Fruit fly (Drosophila melanogaster) whole organism, embryonic: Measurements from ENCODE around the gene CG17801.
A peak's percentile ranks its signal among the peaks of the same experiment; 100 is the strongest.

Source experiments
- Atf6 ChIP-seq: fragments of 200-800 bp; sonication (Bioruptor generic); IDR thresholded peaks from 2 replicates; pipeline ENCODE4 v1.3.6; 2022; ENCODE audit warnings: missing biosample characterization, missing genetic modification characterization
- B-H2 ChIP-seq: fragments of 200-800 bp; sonication (Bioruptor generic); optimal IDR thresholded peaks from 2 replicates; lab custom pipeline; 2018; ENCODE audit warnings: missing biosample characterization, mild to moderate bottlenecking, missing genetic modification characterization
- BEAF-32 ChIP-seq: fragments of 200-800 bp; sonication (Bioruptor generic); optimal IDR thresholded peaks from 3 replicates; lab custom pipeline; 2017; ENCODE audit warnings: missing biosample characterization, missing genetic modification characterization, mild to moderate bottlenecking, moderate library complexity, missing genetic modification reagents
- Bdp1 ChIP-seq: fragments of 200-800 bp; sonication (Bioruptor generic); optimal IDR thresholded peaks from 3 replicates; lab custom pipeline; 2016; ENCODE audit warnings: missing biosample characterization, missing genetic modification characterization
- CG10267 ChIP-seq: fragments of 200-800 bp; sonication (Bioruptor generic); optimal IDR thresholded peaks from 2 replicates; lab custom pipeline; 2018; ENCODE audit warnings: missing biosample characterization, mild to moderate bottlenecking, missing genetic modification characterization, moderate library complexity
- CG10654 ChIP-seq: fragments of 200-800 bp; sonication (Bioruptor generic); optimal IDR thresholded peaks from 2 replicates; lab custom pipeline; 2016; ENCODE audit warnings: missing biosample characterization, missing genetic modification characterization
- CG12071 ChIP-seq: fragments of 200-800 bp; sonication (Bioruptor generic); optimal IDR thresholded peaks from 3 replicates; lab custom pipeline; 2018; ENCODE audit warnings: missing biosample characterization, mild to moderate bottlenecking, missing genetic modification characterization
- CG12104 ChIP-seq: fragments of 200-800 bp; sonication (Bioruptor generic); optimal IDR thresholded peaks from 3 replicates; lab custom pipeline; 2016; ENCODE audit warnings: missing biosample characterization, missing genetic modification characterization
- CG13894 ChIP-seq: fragments of 200-800 bp; sonication (Bioruptor generic); optimal IDR thresholded peaks from 3 replicates; lab custom pipeline; 2018; ENCODE audit warnings: missing biosample characterization, mild to moderate bottlenecking, missing genetic modification characterization, moderate library complexity
- CG14050 ChIP-seq: fragments of 200-800 bp; sonication (Bioruptor generic); IDR thresholded peaks from 3 replicates; pipeline ENCODE4 v1.3.6; 2022; ENCODE audit warnings: missing biosample characterization, missing genetic modification characterization
- CG15073 ChIP-seq: fragments of 200-800 bp; sonication (Bioruptor generic); optimal IDR thresholded peaks from 2 replicates; lab custom pipeline; 2016; ENCODE audit warnings: missing biosample characterization, missing genetic modification characterization
- CG18011 ChIP-seq: fragments of 200-800 bp; sonication (Bioruptor generic); optimal IDR thresholded peaks from 2 replicates; lab custom pipeline; 2017; ENCODE audit warnings: missing biosample characterization, missing genetic modification characterization, mild to moderate bottlenecking, moderate library complexity, missing genotype
- CG1832 ChIP-seq: fragments of 200-800 bp; sonication (Bioruptor generic); optimal IDR thresholded peaks from 2 replicates; lab custom pipeline; 2017; ENCODE audit warnings: missing biosample characterization, mild to moderate bottlenecking, missing genetic modification characterization, inconsistent platforms
- CG18619 ChIP-seq: fragments of 200-800 bp; sonication (Bioruptor generic); optimal IDR thresholded peaks from 3 replicates; lab custom pipeline; 2017; ENCODE audit warnings: missing biosample characterization, mild to moderate bottlenecking, missing genetic modification characterization
- CG30020 ChIP-seq: fragments of 200-800 bp; optimal IDR thresholded peaks from 2 replicates; lab custom pipeline; 2019; ENCODE audit warnings: missing biosample characterization, mild to moderate bottlenecking, missing genetic modification characterization, moderate library complexity
- CG3065 ChIP-seq: fragments of 200-800 bp; sonication (Bioruptor generic); optimal IDR thresholded peaks from 2 replicates; lab custom pipeline; 2016; ENCODE audit warnings: missing biosample characterization, missing genetic modification characterization
- CG3163 ChIP-seq: fragments of 200-800 bp; sonication (Bioruptor generic); optimal IDR thresholded peaks from 3 replicates; lab custom pipeline; 2016; ENCODE audit warnings: missing biosample characterization, missing genetic modification characterization
- CG3281 ChIP-seq: fragments of 200-800 bp; sonication (Bioruptor generic); optimal IDR thresholded peaks from 3 replicates; lab custom pipeline; 2017; ENCODE audit warnings: missing biosample characterization, mild to moderate bottlenecking, missing genetic modification characterization
- CG42726 ChIP-seq: fragments of 200-800 bp; sonication (Bioruptor generic); IDR thresholded peaks from 2 replicates; pipeline ENCODE4 v1.3.6; 2022; ENCODE audit warnings: missing biosample characterization, missing genetic modification characterization; ENCODE audit not compliant: partially characterized antibody
- CG43689 ChIP-seq: fragments of 200-800 bp; sonication (Bioruptor generic); IDR thresholded peaks from 2 replicates; pipeline ENCODE4 v1.3.6; 2022; ENCODE audit warnings: missing biosample characterization, missing genetic modification characterization
- Chrac-16 ChIP-seq: fragments of 200-800 bp; sonication (Bioruptor generic); optimal IDR thresholded peaks from 3 replicates; lab custom pipeline; 2016; ENCODE audit warnings: missing biosample characterization, missing genetic modification characterization
- D19A ChIP-seq: fragments of 200-800 bp; optimal IDR thresholded peaks from 3 replicates; lab custom pipeline; 2019; ENCODE audit warnings: missing biosample characterization, mild to moderate bottlenecking, missing genetic modification characterization, moderate library complexity
- Dad ChIP-seq: fragments of 200-800 bp; sonication (Bioruptor generic); optimal IDR thresholded peaks from 3 replicates; lab custom pipeline; 2016; ENCODE audit warnings: missing biosample characterization, missing genetic modification characterization
- Deaf1 ChIP-seq: fragments of 200-800 bp; optimal IDR thresholded peaks from 3 replicates; lab custom pipeline; 2019; ENCODE audit warnings: missing biosample characterization, mild to moderate bottlenecking, missing genetic modification characterization, moderate library complexity
- Elba2 ChIP-seq: fragments of 200-800 bp; sonication (Bioruptor generic); optimal IDR thresholded peaks from 3 replicates; lab custom pipeline; 2016; ENCODE audit warnings: missing biosample characterization, missing genetic modification characterization
- Ets65A ChIP-seq: fragments of 200-800 bp; sonication (Bioruptor generic); peaks from one replicate; lab custom pipeline; 2016; ENCODE audit warnings: missing biosample characterization, missing genetic modification characterization
- Fer2 ChIP-seq: fragments of 200-800 bp; sonication (Bioruptor generic); optimal IDR thresholded peaks from 2 replicates; lab custom pipeline; 2018; ENCODE audit warnings: missing biosample characterization, mild to moderate bottlenecking, missing genetic modification characterization, moderate library complexity
- Fer3 ChIP-seq: fragments of 200-800 bp; sonication (Bioruptor generic); optimal IDR thresholded peaks from 2 replicates; lab custom pipeline; 2018; ENCODE audit warnings: missing biosample characterization, mild to moderate bottlenecking, missing genetic modification characterization, moderate library complexity
- NC2β ChIP-seq: fragments of 200-800 bp; sonication (Bioruptor generic); optimal IDR thresholded peaks from 2 replicates; lab custom pipeline; 2016; ENCODE audit warnings: missing biosample characterization, missing genetic modification characterization
- Nf-YB ChIP-seq: fragments of 200-800 bp; sonication (Bioruptor generic); optimal IDR thresholded peaks from 3 replicates; lab custom pipeline; 2019; ENCODE audit warnings: missing biosample characterization, mild to moderate bottlenecking, missing genetic modification characterization, moderate library complexity
- ase ChIP-seq: fragments of 200-800 bp; sonication (Bioruptor generic); IDR thresholded peaks from 3 replicates; pipeline ENCODE4 v1.3.6; 2022; ENCODE audit warnings: missing biosample characterization, missing genetic modification characterization
- cas ChIP-seq: fragments of 200-800 bp; sonication (Bioruptor generic); IDR thresholded peaks from 2 replicates; pipeline ENCODE4 v1.3.6; 2022; ENCODE audit warnings: missing biosample characterization, missing genetic modification characterization
- crc ChIP-seq: fragments of 200-800 bp; sonication (Bioruptor generic); optimal IDR thresholded peaks from 2 replicates; lab custom pipeline; 2016; ENCODE audit warnings: missing biosample characterization, missing genetic modification characterization
- gcm ChIP-seq: fragments of 200-800 bp; sonication (Bioruptor generic); optimal IDR thresholded peaks from 2 replicates; lab custom pipeline; 2019; ENCODE audit warnings: missing biosample characterization, mild to moderate bottlenecking, missing genetic modification characterization, moderate library complexity
- hth ChIP-seq: fragments of >200 bp; optimal IDR thresholded peaks from 2 replicates; lab custom pipeline; 2017; ENCODE audit warnings: inconsistent platforms
- jigr1 ChIP-seq: fragments of 200-800 bp; sonication (Bioruptor generic); IDR thresholded peaks from 3 replicates; pipeline ENCODE4 v1.3.6; 2022; ENCODE audit warnings: missing biosample characterization, missing genetic modification characterization
- knrl ChIP-seq: fragments of 200-800 bp; sonication (Bioruptor generic); IDR thresholded peaks from 3 replicates; pipeline ENCODE4 v1.3.6; 2022; ENCODE audit warnings: missing biosample characterization, missing genetic modification characterization; ENCODE audit not compliant: partially characterized antibody
- lab ChIP-seq: fragments of 200-800 bp; sonication (Bioruptor generic); optimal IDR thresholded peaks from 3 replicates; lab custom pipeline; 2017; ENCODE audit warnings: missing biosample characterization, missing genetic modification characterization, mild to moderate bottlenecking, moderate library complexity, missing genetic modification reagents
- nom ChIP-seq: fragments of 200-800 bp; sonication (Bioruptor generic); optimal IDR thresholded peaks from 2 replicates; lab custom pipeline; 2017; ENCODE audit warnings: missing biosample characterization, missing genetic modification characterization, mild to moderate bottlenecking, moderate library complexity, missing genetic modification reagents
- pros ChIP-seq: fragments of 200-800 bp; sonication (Bioruptor generic); optimal IDR thresholded peaks from 3 replicates; lab custom pipeline; 2019; ENCODE audit warnings: missing biosample characterization, mild to moderate bottlenecking, missing genetic modification characterization, moderate library complexity
- pzg ChIP-seq: fragments of 200-800 bp; sonication (Bioruptor generic); optimal IDR thresholded peaks from 3 replicates; lab custom pipeline; 2018; ENCODE audit warnings: missing biosample characterization, mild to moderate bottlenecking, missing genetic modification characterization, moderate library complexity
- scrt ChIP-seq: fragments of 200-800 bp; sonication (Bioruptor generic); optimal IDR thresholded peaks from 2 replicates; lab custom pipeline; 2018; ENCODE audit warnings: missing biosample characterization, mild to moderate bottlenecking, missing genetic modification characterization, moderate library complexity
- seq ChIP-seq: fragments of 200-800 bp; sonication (Bioruptor generic); IDR thresholded peaks from 2 replicates; pipeline ENCODE4 v1.3.6; 2022; ENCODE audit warnings: missing biosample characterization, missing genetic modification characterization
- stwl ChIP-seq: fragments of 200-800 bp; sonication (Bioruptor generic); optimal IDR thresholded peaks from 3 replicates; lab custom pipeline; 2018; ENCODE audit warnings: missing biosample characterization, mild to moderate bottlenecking, missing genetic modification characterization, moderate library complexity
- tap ChIP-seq: fragments of 200-800 bp; optimal IDR thresholded peaks from 3 replicates; lab custom pipeline; 2019; ENCODE audit warnings: missing biosample characterization, mild to moderate bottlenecking, missing genetic modification characterization, moderate library complexity
- unpg ChIP-seq: fragments of 200-800 bp; sonication (Bioruptor generic); optimal IDR thresholded peaks from 3 replicates; lab custom pipeline; 2018; ENCODE audit warnings: missing biosample characterization, mild to moderate bottlenecking, missing genetic modification characterization, moderate library complexity
- vvl ChIP-seq: fragments of 200-800 bp; sonication (Bioruptor generic); IDR thresholded peaks from 2 replicates; pipeline ENCODE4 v1.3.6; 2022; ENCODE audit warnings: missing biosample characterization, missing genetic modification characterization
- wdn ChIP-seq: fragments of 200-800 bp; sonication (Bioruptor generic); IDR thresholded peaks from 2 replicates; pipeline ENCODE4 v1.3.6; 2022; ENCODE audit warnings: missing biosample characterization, missing genetic modification characterization
- yki ChIP-seq: fragments of >200 bp; optimal IDR thresholded peaks from 3 replicates; lab custom pipeline; 2018

The CG17801 gene

DNA sequence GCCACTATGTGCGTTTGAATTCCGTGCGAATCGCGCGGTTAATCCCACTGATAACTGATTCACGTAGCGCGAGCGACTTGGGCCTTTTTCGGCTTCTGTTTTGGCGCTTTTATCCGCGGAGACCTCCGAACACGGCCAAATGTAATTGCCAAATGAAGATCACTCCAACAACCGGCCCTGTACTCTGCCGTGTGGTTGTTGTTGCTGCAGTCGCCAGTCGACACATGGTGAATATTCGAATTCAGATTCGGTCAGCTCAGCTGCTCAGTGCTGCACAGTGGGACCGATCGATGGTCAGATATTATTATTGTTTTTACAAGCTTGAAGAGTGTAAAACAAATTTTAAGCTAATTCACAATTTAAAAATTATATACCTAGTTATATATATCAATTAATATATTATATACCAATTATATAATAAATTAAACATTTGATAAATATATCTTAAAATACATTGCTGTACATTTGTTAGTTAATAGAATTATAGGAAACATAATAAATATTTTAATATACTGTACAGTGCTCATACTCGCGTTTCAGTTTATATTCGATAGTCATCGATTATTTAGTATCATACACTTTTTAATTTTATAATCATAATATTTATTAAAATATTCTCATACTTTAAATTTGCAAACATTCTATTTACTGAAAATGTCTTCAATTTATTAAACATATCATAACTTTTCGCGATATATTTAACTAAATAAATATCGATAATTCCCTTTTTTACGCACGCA, 12.4 kb downstream of the CG17801 start, which contains the start of gene CG43102 (continued):
- no peak for TF ChIP-seq Elba2 (GFP tag; lab: Kevin White, UChicago)
- TF ChIP-seq vvl (GFP tag; lab: Robert Waterston, UW) = peak; percentile 86
- TF ChIP-seq Deaf1 (tag; lab: Kevin White, UChicago) = peak; percentile 60
- peak; percentile 57 for TF ChIP-seq CG14050 (GFP tag; lab: Robert Waterston, UW)
- TF ChIP-seq Chrac-16 = peak; percentile 49
- TF ChIP-seq seq (GFP tag; lab: Robert Waterston, UW) = no peak
- no peak for TF ChIP-seq CG12104 (GFP tag; lab: Kevin White, UChicago)
- TF ChIP-seq gcm = peak; percentile 37
- peak; percentile 21 for TF ChIP-seq pzg
- TF ChIP-seq Bdp1 = peak; percentile 31
- peak; percentile 60 for TF ChIP-seq CG30020 (tag; lab: Kevin White, UChicago)
- peak; percentile 51 for TF ChIP-seq nom (GFP tag; lab: Kevin White, UChicago)
- TF ChIP-seq Fer3 (tag; lab: Kevin White, UChicago) = peak; percentile 74
- peak; percentile 47; the same call in 1 of the 2 replicates for TF ChIP-seq CG43689
- TF ChIP-seq Ets65A (GFP tag; lab: Kevin White, UChicago) = peak; percentile 94
- TF ChIP-seq scrt (GFP tag; lab: Kevin White, UChicago) = peak; percentile 40
- TF ChIP-seq CG18011 (GFP tag; lab: Kevin White, UChicago) = peak; percentile 36
- TF ChIP-seq knrl (GFP tag; lab: Robert Waterston, UW) = peak; percentile 73; the same call in 2 of the 3 replicates
- peak; percentile 73 for TF ChIP-seq lab (GFP tag; lab: Kevin White, UChicago)
- peak; percentile 58 for TF ChIP-seq B-H2
- TF ChIP-seq jigr1 (GFP tag; lab: Robert Waterston, UW) = no peak; the same call in 2 of the 3 replicates
- peak; percentile 51 for TF ChIP-seq CG13894
- no peak for TF ChIP-seq hth (lab: Kevin White, UChicago)
- peak; percentile 43 for TF ChIP-seq Fer2 (tag; lab: Kevin White, UChicago)
- peak; percentile 11 for TF ChIP-seq CG3163 (GFP tag; lab: Kevin White, UChicago)
- TF ChIP-seq wdn (GFP tag; lab: Robert Waterston, UW) = 0 out of 2 replicates have a peak, but pooled peaks have one; percentile 36
- TF ChIP-seq D19A = peak; percentile 56
- peak; percentile 66 for TF ChIP-seq tap
- no peak for TF ChIP-seq CG3065 (GFP tag; lab: Kevin White, UChicago)
- TF ChIP-seq CG42726 = peak; percentile 44; the same call in 1 of the 2 replicates
- TF ChIP-seq cas = 0 out of 2 replicates have a peak, but pooled peaks have one; percentile 53
- TF ChIP-seq CG3281 (GFP tag; lab: Kevin White, UChicago) = peak; percentile 66
- peak; percentile 38 for TF ChIP-seq CG18619
- TF ChIP-seq CG15073 (GFP tag; lab: Kevin White, UChicago) = no peak
- TF ChIP-seq BEAF-32 (GFP tag; lab: Kevin White, UChicago) = peak; percentile 71
- TF ChIP-seq Nf-YB (GFP tag; lab: Kevin White, UChicago) = peak; percentile 36
- no peak for TF ChIP-seq CG1832 (GFP tag; lab: Kevin White, UChicago)
- peak; percentile 59 for TF ChIP-seq CG10654 (GFP tag; lab: Kevin White, UChicago)
- peak; percentile 46 for TF ChIP-seq stwl
- peak; percentile 32 for TF ChIP-seq Dad
- peak; percentile 56 for TF ChIP-seq CG12071
- TF ChIP-seq ase (GFP tag; lab: Robert Waterston, UW) = peak; percentile 29; the same call in 1 of the 3 replicates
- TF ChIP-seq NC2β (GFP tag; lab: Kevin White, UChicago) = no peak
- TF ChIP-seq Atf6 (GFP tag; lab: Robert Waterston, UW) = peak; percentile 38; the same call in 1 of the 2 replicates
- peak; percentile 60 for TF ChIP-seq CG10267 (tag; lab: Kevin White, UChicago)
- no peak for TF ChIP-seq pros
- TF ChIP-seq unpg (GFP tag; lab: Kevin White, UChicago) = peak; percentile 74
- TF ChIP-seq crc (GFP tag; lab: Kevin White, UChicago) = no peak
- no peak for TF ChIP-seq yki (lab: Kevin White, UChicago)
